Fruit fly (Drosophila melanogaster) whole organism, embryonic: ENCODE measurements around the gene CG2841.
A peak's percentile ranks its signal among the peaks of the same experiment; 100 is the strongest.

Experiments used
- Ada2b ChIP-seq: fragments of 200-800 bp; sonication (Bioruptor generic); IDR thresholded peaks from 2 replicates; pipeline ENCODE4 v1.3.6; 2022; ENCODE audit warnings: missing biosample characterization, missing genetic modification characterization
- Awh ChIP-seq: fragments of 200-800 bp; sonication (Bioruptor generic); IDR thresholded peaks from 2 replicates; pipeline ENCODE4, ENCODE4 v1.3.6; 2022; ENCODE audit warnings: missing biosample characterization, missing genetic modification characterization
- C15 ChIP-seq: fragments of 200-800 bp; sonication (Bioruptor generic); IDR thresholded peaks from 3 replicates; pipeline ENCODE4 v1.3.6; 2022; ENCODE audit warnings: missing biosample characterization, missing genetic modification characterization
- CG11504 ChIP-seq: fragments of 200-800 bp; sonication (Bioruptor generic); optimal IDR thresholded peaks from 3 replicates; lab custom pipeline; 2019; ENCODE audit warnings: missing biosample characterization, mild to moderate bottlenecking, missing genetic modification characterization, moderate library complexity
- CG11695 ChIP-seq: fragments of 200-800 bp; sonication (Bioruptor generic); IDR thresholded peaks from 3 replicates; pipeline ENCODE4 v1.3.6; 2022; ENCODE audit warnings: missing biosample characterization, missing genetic modification characterization
- CG12219 ChIP-seq: fragments of 200-800 bp; sonication (Bioruptor generic); optimal IDR thresholded peaks from 3 replicates; lab custom pipeline; 2018; ENCODE audit warnings: missing biosample characterization, mild to moderate bottlenecking, missing genetic modification characterization
- CG1233 ChIP-seq: fragments of 200-800 bp; sonication (Bioruptor generic); optimal IDR thresholded peaks from 4 replicates; lab custom pipeline; 2018; ENCODE audit warnings: missing biosample characterization, mild to moderate bottlenecking, missing genetic modification characterization
- CG14965 ChIP-seq: fragments of 200-800 bp; sonication (Bioruptor generic); optimal IDR thresholded peaks from 2 replicates; lab custom pipeline; 2016; ENCODE audit warnings: missing biosample characterization, missing genetic modification characterization, borderline replicate concordance
- CG15269 ChIP-seq: fragments of 200-800 bp; sonication (Bioruptor generic); optimal IDR thresholded peaks from 2 replicates; lab custom pipeline; 2018; ENCODE audit warnings: missing biosample characterization, mild to moderate bottlenecking, missing genetic modification characterization, moderate library complexity
- CG17186 ChIP-seq: fragments of 200-800 bp; sonication (Bioruptor generic); optimal IDR thresholded peaks from 3 replicates; lab custom pipeline; 2017; ENCODE audit warnings: missing biosample characterization, missing genetic modification reagents, missing genetic modification characterization
- CG17385 ChIP-seq: fragments of 200-800 bp; sonication (Bioruptor generic); optimal IDR thresholded peaks from 3 replicates; lab custom pipeline; 2018; ENCODE audit warnings: missing biosample characterization, mild to moderate bottlenecking, missing genetic modification characterization
- CG17802 ChIP-seq: fragments of 200-800 bp; sonication (Bioruptor generic); optimal IDR thresholded peaks from 2 replicates; lab custom pipeline; 2018; ENCODE audit warnings: missing biosample characterization, mild to moderate bottlenecking, missing genetic modification characterization, moderate library complexity
- CG18599 ChIP-seq: fragments of 200-800 bp; sonication (Bioruptor generic); optimal IDR thresholded peaks from 3 replicates; lab custom pipeline; 2017; ENCODE audit warnings: missing biosample characterization, missing genetic modification characterization, mild to moderate bottlenecking, moderate library complexity, missing genetic modification reagents
- CG30431 ChIP-seq: fragments of 200-800 bp; sonication (Bioruptor generic); optimal IDR thresholded peaks from 2 replicates; lab custom pipeline; 2017; ENCODE audit warnings: missing biosample characterization, missing genetic modification characterization
- CG32767 ChIP-seq: fragments of 200-800 bp; sonication (Bioruptor generic); IDR thresholded peaks from 2 replicates; pipeline ENCODE4 v1.3.6; 2022; ENCODE audit warnings: missing biosample characterization, missing genetic modification characterization
- CG3281 ChIP-seq: fragments of 200-800 bp; sonication (Bioruptor generic); optimal IDR thresholded peaks from 3 replicates; lab custom pipeline; 2017; ENCODE audit warnings: missing biosample characterization, mild to moderate bottlenecking, missing genetic modification characterization
- CG4328 ChIP-seq: fragments of 200-800 bp; sonication (Bioruptor generic); optimal IDR thresholded peaks from 3 replicates; lab custom pipeline; 2017; ENCODE audit warnings: missing biosample characterization, missing genetic modification reagents, missing genetic modification characterization
- CG4854 ChIP-seq: fragments of 200-800 bp; sonication (Bioruptor generic); optimal IDR thresholded peaks from 2 replicates; lab custom pipeline; 2016; ENCODE audit warnings: missing biosample characterization, missing genetic modification characterization, inconsistent platforms
- CG6683 ChIP-seq: fragments of 200-800 bp; sonication (Bioruptor generic); optimal IDR thresholded peaks from 2 replicates; lab custom pipeline; 2017; ENCODE audit warnings: missing biosample characterization, mild to moderate bottlenecking, missing genetic modification characterization, missing genetic modification reagents
- CG6791 ChIP-seq: fragments of 200-800 bp; sonication (Bioruptor generic); IDR thresholded peaks from 3 replicates; pipeline ENCODE4 v1.3.6; 2022; ENCODE audit warnings: missing biosample characterization, missing genetic modification characterization; ENCODE audit not compliant: partially characterized antibody
- CG8290 ChIP-seq, 3 experiments: fragments of 200-800 bp; sonication (Bioruptor generic); optimal IDR thresholded peaks; 2 replicates each; lab custom pipeline; 2016 to 2019; ENCODE audit warnings: missing biosample characterization in 3 of 3, missing genetic modification characterization in 3 of 3, mild to moderate bottlenecking in 2 of 3, moderate library complexity in 1 of 3
- CG9727 ChIP-seq: fragments of 200-800 bp; sonication (Bioruptor generic); optimal IDR thresholded peaks from 3 replicates; lab custom pipeline; 2017; ENCODE audit warnings: missing biosample characterization, mild to moderate bottlenecking, missing genetic modification characterization
- Dip3 ChIP-seq: fragments of 200-800 bp; sonication (Bioruptor generic); optimal IDR thresholded peaks from 3 replicates; lab custom pipeline; 2016; ENCODE audit warnings: missing biosample characterization, missing genetic modification characterization
- Dp ChIP-seq: fragments of 200-800 bp; sonication (Bioruptor generic); optimal IDR thresholded peaks from 2 replicates; lab custom pipeline; 2018; ENCODE audit warnings: missing biosample characterization, mild to moderate bottlenecking, missing genetic modification characterization, moderate library complexity
- Dref ChIP-seq: fragments of 200-800 bp; sonication (Bioruptor generic); IDR thresholded peaks from 2 replicates; pipeline ENCODE4 v1.3.6; 2022; ENCODE audit warnings: missing biosample characterization, missing genetic modification characterization
- Hand ChIP-seq: fragments of 200-800 bp; sonication (Bioruptor generic); optimal IDR thresholded peaks from 2 replicates; lab custom pipeline; 2017; ENCODE audit warnings: mild to moderate bottlenecking, missing biosample characterization, missing genetic modification reagents, missing genetic modification characterization
- HmgD ChIP-seq: fragments of 200-800 bp; sonication (Bioruptor generic); optimal IDR thresholded peaks from 3 replicates; lab custom pipeline; 2016; ENCODE audit warnings: missing biosample characterization, missing genetic modification characterization
- HmgZ ChIP-seq: fragments of 200-800 bp; sonication (Bioruptor generic); optimal IDR thresholded peaks from 2 replicates; lab custom pipeline; 2018; ENCODE audit warnings: missing biosample characterization, mild to moderate bottlenecking, missing genetic modification characterization
- Hr3 ChIP-seq: fragments of 200-800 bp; sonication (Bioruptor generic); optimal IDR thresholded peaks from 3 replicates; lab custom pipeline; 2016; ENCODE audit warnings: missing biosample characterization, missing genetic modification characterization
- Oli ChIP-seq: fragments of 200-800 bp; sonication (Bioruptor generic); optimal IDR thresholded peaks from 2 replicates; lab custom pipeline; 2018; ENCODE audit warnings: missing biosample characterization, mild to moderate bottlenecking, missing genetic modification characterization, moderate library complexity
- Opbp ChIP-seq: fragments of 200-800 bp; sonication (Bioruptor generic); IDR thresholded peaks from 3 replicates; pipeline ENCODE4 v1.3.6; 2022; ENCODE audit warnings: missing biosample characterization, missing genetic modification characterization; ENCODE audit not compliant: partially characterized antibody
- Rfx ChIP-seq: fragments of 200-800 bp; sonication (Bioruptor generic); IDR thresholded peaks from 2 replicates; pipeline ENCODE4 v1.3.6; 2022; ENCODE audit warnings: missing biosample characterization, missing genetic modification characterization
- Sox100B ChIP-seq: fragments of 200-800 bp; sonication (Bioruptor generic); optimal IDR thresholded peaks from 3 replicates; lab custom pipeline; 2018; ENCODE audit warnings: missing biosample characterization, mild to moderate bottlenecking, missing genetic modification characterization
- cas ChIP-seq: fragments of 200-800 bp; sonication (Bioruptor generic); IDR thresholded peaks from 2 replicates; pipeline ENCODE4 v1.3.6; 2022; ENCODE audit warnings: missing biosample characterization, missing genetic modification characterization
- cwo ChIP-seq: fragments of 200-800 bp; sonication (Bioruptor generic); optimal IDR thresholded peaks from 3 replicates; lab custom pipeline; 2017; ENCODE audit warnings: missing biosample characterization, missing genetic modification characterization, mild to moderate bottlenecking, moderate library complexity, missing genetic modification reagents
- emc ChIP-seq: fragments of 200-800 bp; sonication (Bioruptor generic); optimal IDR thresholded peaks from 2 replicates; lab custom pipeline; 2016; ENCODE audit warnings: missing biosample characterization, missing genetic modification characterization
- exex ChIP-seq: fragments of 200-800 bp; sonication (Bioruptor generic); optimal IDR thresholded peaks from 4 replicates; lab custom pipeline; 2018; ENCODE audit warnings: missing biosample characterization, mild to moderate bottlenecking, missing genetic modification characterization, moderate library complexity
- hbn ChIP-seq: fragments of 200-800 bp; sonication (Bioruptor generic); IDR thresholded peaks from 2 replicates; pipeline ENCODE4 v1.3.6; 2022; ENCODE audit warnings: missing biosample characterization, missing genetic modification characterization; ENCODE audit not compliant: partially characterized antibody
- kay ChIP-seq: fragments of 200-800 bp; sonication (Bioruptor generic); optimal IDR thresholded peaks from 2 replicates; lab custom pipeline; 2016; ENCODE audit warnings: missing biosample characterization, missing genetic modification characterization
- nerfin-1 ChIP-seq: fragments of 200-800 bp; sonication (Bioruptor generic); optimal IDR thresholded peaks from 3 replicates; lab custom pipeline; 2019; ENCODE audit warnings: missing biosample characterization, mild to moderate bottlenecking, missing genetic modification characterization, moderate library complexity
- ro ChIP-seq: fragments of 200-800 bp; sonication (Bioruptor generic); IDR thresholded peaks from 2 replicates; pipeline ENCODE4 v1.3.6; 2022; ENCODE audit warnings: missing biosample characterization, missing genetic modification characterization
- run ChIP-seq: fragments of 200-800 bp; sonication (Bioruptor generic); optimal IDR thresholded peaks from 3 replicates; lab custom pipeline; 2018; ENCODE audit warnings: missing biosample characterization, mild to moderate bottlenecking, missing genetic modification characterization
- sqz ChIP-seq: fragments of 200-800 bp; sonication (Bioruptor generic); optimal IDR thresholded peaks from 3 replicates; lab custom pipeline; 2018; ENCODE audit warnings: missing biosample characterization, mild to moderate bottlenecking, missing genetic modification characterization
- sug ChIP-seq: fragments of 200-800 bp; optimal IDR thresholded peaks from 2 replicates; lab custom pipeline; 2019; ENCODE audit warnings: missing biosample characterization, mild to moderate bottlenecking, missing genetic modification characterization, moderate library complexity
- tap ChIP-seq: fragments of 200-800 bp; optimal IDR thresholded peaks from 3 replicates; lab custom pipeline; 2019; ENCODE audit warnings: missing biosample characterization, mild to moderate bottlenecking, missing genetic modification characterization, moderate library complexity
- unpg ChIP-seq: fragments of 200-800 bp; sonication (Bioruptor generic); optimal IDR thresholded peaks from 3 replicates; lab custom pipeline; 2018; ENCODE audit warnings: missing biosample characterization, mild to moderate bottlenecking, missing genetic modification characterization, moderate library complexity
- vfl ChIP-seq: fragments of 200-800 bp; sonication (Bioruptor generic); optimal IDR thresholded peaks from 2 replicates; lab custom pipeline; 2016; ENCODE audit warnings: missing biosample characterization, missing genetic modification characterization

The CG2841 gene

dm6 chrX:2301613-2302522, 64.3 kb downstream of the CG2841 start (continued):
- no peak for TF ChIP-seq CG14965 (GFP tag; lab: Kevin White, UChicago)
- peak; percentile 87 for TF ChIP-seq CG11504
- peak; percentile 86 for TF ChIP-seq CG12219 (GFP tag; lab: Kevin White, UChicago)
- peak; percentile 62 for TF ChIP-seq CG6683 (GFP tag; lab: Kevin White, UChicago)
- peak; percentile 76 for TF ChIP-seq sqz (GFP tag; lab: Kevin White, UChicago)
- TF ChIP-seq Hand (GFP tag; lab: Kevin White, UChicago), result peak; percentile 61
- peak; percentile 59 for TF ChIP-seq kay (GFP tag; lab: Kevin White, UChicago)
- TF ChIP-seq CG3281 (GFP tag; lab: Kevin White, UChicago), result peak; percentile 79
- peak; percentile 51 for TF ChIP-seq sug (tag; lab: Kevin White, UChicago)
- TF ChIP-seq CG17802 (tag; lab: Kevin White, UChicago), result peak; percentile 66
- peak; percentile 69 for TF ChIP-seq CG17186
- peak; percentile 81 for TF ChIP-seq CG9727 (GFP tag; lab: Kevin White, UChicago)
- no peak for TF ChIP-seq Opbp (GFP tag; lab: Robert Waterston, UW)
- peak; percentile 81 for TF ChIP-seq CG17385 (GFP tag; lab: Kevin White, UChicago)
- no peak for TF ChIP-seq Dref (GFP tag; lab: Robert Waterston, UW)
- TF ChIP-seq CG4854, result peak; percentile 30
- TF ChIP-seq tap (tag; lab: Kevin White, UChicago), result peak; percentile 81
- TF ChIP-seq CG6791 (GFP tag; lab: Robert Waterston, UW), result no peak
- peak; percentile 67 for TF ChIP-seq HmgD
- peak; percentile 49 for TF ChIP-seq ro (GFP tag; lab: Robert Waterston, UW)
- TF ChIP-seq Ada2b (GFP tag; lab: Robert Waterston, UW), result peak; percentile 84
- TF ChIP-seq Rfx, result peak; percentile 79
- TF ChIP-seq exex, result no peak
- peak; percentile 85 for TF ChIP-seq Sox100B (GFP tag; lab: Kevin White, UChicago)
- TF ChIP-seq cwo (GFP tag; lab: Kevin White, UChicago), result peak; percentile 62
- peak; percentile 85 for TF ChIP-seq Awh (GFP tag; lab: Robert Waterston, UW)
- TF ChIP-seq CG8290 (GFP tag; optimal IDR thresholded peaks at IDR 0.05; lab: Kevin White, UChicago), result peak; percentile 47
- TF ChIP-seq CG8290 (tag; optimal IDR thresholded peaks at IDR 0.05; lab: Kevin White, UChicago), result peak in 1 of 2 experiments; percentile 85
- TF ChIP-seq emc, result peak; percentile 43
- TF ChIP-seq hbn (GFP tag; lab: Robert Waterston, UW), result no peak
- TF ChIP-seq Dp (GFP tag; lab: Kevin White, UChicago), result no peak
- peak; percentile 46 for TF ChIP-seq CG4328
- TF ChIP-seq run (tag; lab: Kevin White, UChicago), result peak; percentile 64
- TF ChIP-seq Hr3 (GFP tag; lab: Kevin White, UChicago), result peak; percentile 69
- peak; percentile 78 for TF ChIP-seq CG1233
- TF ChIP-seq Oli (tag; lab: Kevin White, UChicago), result peak; percentile 88
- peak; percentile 86 for TF ChIP-seq CG18599 (GFP tag; lab: Kevin White, UChicago)
- TF ChIP-seq cas (GFP tag; lab: Robert Waterston, UW), result no peak
- peak; percentile 87 for TF ChIP-seq unpg
- peak; percentile 79 for TF ChIP-seq CG30431 (GFP tag; lab: Kevin White, UChicago)
- TF ChIP-seq CG11695 (GFP tag; lab: Robert Waterston, UW), result peak; percentile 89
- TF ChIP-seq CG15269 (tag; lab: Kevin White, UChicago), result peak; percentile 89
- TF ChIP-seq HmgZ, result peak; percentile 60
- peak; percentile 81 for TF ChIP-seq nerfin-1 (tag; lab: Kevin White, UChicago)
- TF ChIP-seq CG32767 (GFP tag; lab: Robert Waterston, UW), result peak; percentile 90
- peak; percentile 54 for TF ChIP-seq Dip3 (GFP tag; lab: Kevin White, UChicago)
- peak; percentile 55 for TF ChIP-seq vfl
- TF ChIP-seq C15 (GFP tag; lab: Robert Waterston, UW), result peak; percentile 59; the same call in 1 of the 3 replicates
